Worm (Caenorhabditis elegans): ENCODE measurements around the gene Y50E8A.2.
"Not testable (repeated sequence)": the region's sequence is repeated elsewhere in the genome, so short reads cannot be mapped to it uniquely, and the experiment has no call there.

- TF ChIP-seq rbr-2 (tag; optimal IDR thresholded peaks at IDR 0.05); F37D6.2 (tag; optimal IDR thresholded peaks at IDR 0.05); Y5F2A.4 (GFP tag; optimal IDR thresholded peaks at IDR 0.05); F26F4.8 (GFP tag; conservative IDR thresholded peaks at IDR 0.05); zfp-3 (GFP tag; conservative IDR thresholded peaks at IDR 0.05); madf-9 (GFP tag; conservative IDR thresholded peaks at IDR 0.05); daf-12 (tag; optimal IDR thresholded peaks at IDR 0.05); egl-43 (GFP tag; IDR thresholded peaks at IDR 0.05); ama-1 (optimal IDR thresholded peaks at IDR 0.05); fkh-10 (GFP tag; optimal IDR thresholded peaks at IDR 0.05); skn-1 (tag; optimal IDR thresholded peaks at IDR 0.05); unc-62 (GFP tag; optimal IDR thresholded peaks at IDR 0.05 in 1 of 2); unc-62 (tag; optimal IDR thresholded peaks at IDR 0.05); zip-11 (GFP tag; IDR thresholded peaks at IDR 0.05): not testable (repeated sequence)
These were observed 21.7 kb upstream of the Y50E8A.2 start, which contains the start of gene nspa-10 for ce11 chrV:14750357-14750756.
